Worm (Caenorhabditis elegans) whole organism, L2 larva: Measurements from ENCODE around the gene col-83.

Source experiments
- C34F6.9 ChIP-seq: fragments of 150-350 bp; optimal IDR thresholded peaks from 2 replicates; lab custom pipeline; 2014; ENCODE audit warnings: missing biosample characterization, missing genetic modification characterization
- F13H6.1 ChIP-seq: sonication (generic microtip); optimal IDR thresholded peaks from 2 replicates; lab custom pipeline; 2016; ENCODE audit warnings: missing genetic modification characterization, missing compliant biosample characterization
- Y55F3AM.14 ChIP-seq: fragments of 200-800 bp; sonication (Bioruptor generic); optimal IDR thresholded peaks from 2 replicates; lab custom pipeline; 2018; ENCODE audit warnings: mild to moderate bottlenecking, missing genetic modification characterization, missing compliant biosample characterization
- ZK546.5 ChIP-seq: sonication (generic microtip); optimal IDR thresholded peaks from 2 replicates; lab custom pipeline; 2017; ENCODE audit warnings: missing biosample characterization, missing genetic modification characterization
- alr-1 ChIP-seq: fragments of 150-350 bp; optimal IDR thresholded peaks from 2 replicates; lab custom pipeline; 2014; ENCODE audit warnings: missing biosample characterization, missing genetic modification characterization
- ama-1 ChIP-seq: fragments of 150-350 bp; optimal IDR thresholded peaks from 2 replicates; lab custom pipeline; 2018; ENCODE audit warnings: inconsistent platforms
- blmp-1 ChIP-seq: sonication (generic microtip); optimal IDR thresholded peaks from 2 replicates; lab custom pipeline; 2017; ENCODE audit warnings: missing genetic modification characterization, mild to moderate bottlenecking, missing compliant biosample characterization, antibody characterized with exemption, moderate library complexity; ENCODE audit not compliant: insufficient read depth
- ceh-16 ChIP-seq: fragments of 150-350 bp; optimal IDR thresholded peaks from 2 replicates; lab custom pipeline; 2014; ENCODE audit warnings: missing biosample characterization, missing genetic modification characterization
- crh-2 ChIP-seq: sonication (generic microtip); optimal IDR thresholded peaks from 2 replicates; lab custom pipeline; 2017; ENCODE audit warnings: missing biosample characterization, missing genetic modification characterization
- dmd-4 ChIP-seq: sonication (generic microtip); optimal IDR thresholded peaks from 2 replicates; lab custom pipeline; 2017; ENCODE audit warnings: missing biosample characterization, missing genetic modification characterization
- egl-27 ChIP-seq: sonication (generic microtip); optimal IDR thresholded peaks from 3 replicates; lab custom pipeline; 2017; ENCODE audit warnings: missing biosample characterization, missing genetic modification reagents, missing genetic modification characterization
- elt-1 ChIP-seq: fragments of 150-350 bp; optimal IDR thresholded peaks from 2 replicates; lab custom pipeline; 2014; ENCODE audit warnings: missing biosample characterization, missing genetic modification characterization
- elt-3 ChIP-seq: sonication (generic microtip); optimal IDR thresholded peaks from 2 replicates; lab custom pipeline; 2017; ENCODE audit warnings: missing biosample characterization, missing genetic modification characterization
- lin-13 ChIP-seq: fragments of 150-350 bp; optimal IDR thresholded peaks from 2 replicates; lab custom pipeline; 2014; ENCODE audit warnings: missing biosample characterization, missing genetic modification reagents, missing genetic modification characterization
- lin-39 ChIP-seq: fragments of 150-350 bp; optimal IDR thresholded peaks from 2 replicates; lab custom pipeline; 2014; ENCODE audit warnings: missing biosample characterization, missing genetic modification reagents, missing genetic modification characterization
- lsy-2 ChIP-seq, 2 experiments: fragments of 150-350 bp in 1 of 2; sonication (generic microtip) in 1 of 2; optimal IDR thresholded peaks; 2 replicates each; lab custom pipeline; 2014 to 2017; ENCODE audit warnings: missing biosample characterization in 2 of 2, missing genetic modification characterization in 2 of 2
- mbf-1 ChIP-seq: sonication (generic microtip); optimal IDR thresholded peaks from 2 replicates; lab custom pipeline; 2017; ENCODE audit warnings: missing biosample characterization, missing genetic modification characterization
- mdl-1 ChIP-seq, 2 experiments: fragments of 150-350 bp in 1 of 2; sonication (generic microtip) in 1 of 2; optimal IDR thresholded peaks; 2 replicates each; lab custom pipeline; 2017; ENCODE audit warnings: missing biosample characterization in 2 of 2, missing genetic modification characterization in 2 of 2
- nhr-10 ChIP-seq: sonication (generic microtip); optimal IDR thresholded peaks from 2 replicates; lab custom pipeline; 2017; ENCODE audit warnings: missing biosample characterization, missing genetic modification characterization
- nhr-11 ChIP-seq: fragments of 150-350 bp; optimal IDR thresholded peaks from 2 replicates; lab custom pipeline; 2014; ENCODE audit warnings: missing biosample characterization, missing genetic modification characterization
- nhr-12 ChIP-seq: fragments of 150-350 bp; optimal IDR thresholded peaks from 2 replicates; lab custom pipeline; 2014; ENCODE audit warnings: missing biosample characterization, missing genetic modification characterization
- nhr-23 ChIP-seq: fragments of 150-350 bp; optimal IDR thresholded peaks from 2 replicates; lab custom pipeline; 2014; ENCODE audit warnings: missing biosample characterization, missing genetic modification reagents, missing genetic modification characterization
- nhr-237 ChIP-seq: fragments of 150-350 bp; optimal IDR thresholded peaks from 2 replicates; lab custom pipeline; 2014; ENCODE audit warnings: missing biosample characterization, missing genetic modification characterization
- nhr-25 ChIP-seq: fragments of 150-350 bp; sonication (generic microtip); optimal IDR thresholded peaks from 3 replicates; lab custom pipeline; 2014; ENCODE audit warnings: missing biosample characterization, missing genetic modification characterization
- nhr-6 ChIP-seq: fragments of 150-350 bp; optimal IDR thresholded peaks from 2 replicates; lab custom pipeline; 2014; ENCODE audit warnings: missing biosample characterization, missing genetic modification characterization
- nhr-77 ChIP-seq: fragments of 150-350 bp; optimal IDR thresholded peaks from 2 replicates; lab custom pipeline; 2014; ENCODE audit warnings: missing biosample characterization, missing genetic modification characterization
- peb-1 ChIP-seq: fragments of 150-350 bp; optimal IDR thresholded peaks from 2 replicates; lab custom pipeline; 2014; ENCODE audit warnings: missing biosample characterization, missing genetic modification characterization
- sem-4 ChIP-seq: fragments of 150-350 bp; optimal IDR thresholded peaks from 2 replicates; lab custom pipeline; 2014; ENCODE audit warnings: missing biosample characterization, missing genetic modification reagents, missing genetic modification characterization
- skn-1 ChIP-seq: sonication (generic microtip); optimal IDR thresholded peaks from 2 replicates; lab custom pipeline; 2017; ENCODE audit warnings: missing biosample characterization, missing genetic modification characterization
- sma-3 ChIP-seq: sonication (generic microtip); optimal IDR thresholded peaks from 2 replicates; lab custom pipeline; 2016; ENCODE audit warnings: missing genetic modification reagents, missing genetic modification characterization, missing compliant biosample characterization
- sma-9 ChIP-seq, 2 experiments: fragments of 150-350 bp in 1 of 2; sonication (generic microtip) in 1 of 2; optimal IDR thresholded peaks; 2 replicates each; lab custom pipeline; 2014 to 2016; ENCODE audit warnings: missing genetic modification characterization in 2 of 2, mild to moderate bottlenecking in 1 of 2, missing biosample characterization in 1 of 2, missing compliant biosample characterization in 1 of 2, missing genetic modification reagents in 1 of 2, moderate library complexity in 1 of 2
- unc-39 ChIP-seq: fragments of 150-350 bp; optimal IDR thresholded peaks from 2 replicates; lab custom pipeline; 2014; ENCODE audit warnings: missing biosample characterization, missing genetic modification characterization
- unc-55 ChIP-seq: fragments of 150-350 bp; sonication (generic microtip); optimal IDR thresholded peaks from 3 replicates; lab custom pipeline; 2014; ENCODE audit warnings: missing biosample characterization, missing genetic modification reagents, missing genetic modification characterization
- unc-62 ChIP-seq: fragments of 150-350 bp; optimal IDR thresholded peaks from 2 replicates; lab custom pipeline; 2014; ENCODE audit warnings: missing biosample characterization, missing genetic modification reagents, missing genetic modification characterization
- zag-1 ChIP-seq: fragments of 150-350 bp; optimal IDR thresholded peaks from 2 replicates; lab custom pipeline; 2014; ENCODE audit warnings: missing biosample characterization, missing genetic modification characterization
- ztf-1 ChIP-seq: fragments of 200-800 bp; sonication (Bioruptor generic); conservative IDR thresholded peaks from 2 replicates; pipeline ENCODE4 v1.3.6; 2022; ENCODE audit warnings: missing genetic modification characterization, missing compliant biosample characterization
- ztf-11 ChIP-seq: sonication (generic microtip); optimal IDR thresholded peaks from 2 replicates; lab custom pipeline; 2017; ENCODE audit warnings: missing biosample characterization, missing genetic modification characterization
- ztf-4 ChIP-seq: fragments of 150-350 bp; optimal IDR thresholded peaks from 2 replicates; lab custom pipeline; 2014; ENCODE audit warnings: missing biosample characterization, missing genetic modification characterization

The col-83 gene

ce11 chrII:11016435-11016834, 29.3 kb downstream of the col-83 start:
- no peak for TF ChIP-seq sem-4 (tag; lab: Kevin White, UChicago)
- no peak for TF ChIP-seq elt-3 (tag; lab: Kevin White, UChicago)
- no peak for TF ChIP-seq dmd-4 (tag; lab: Kevin White, UChicago)
- TF ChIP-seq nhr-25 (tag; lab: Kevin White, UChicago): no peak
- TF ChIP-seq peb-1 (tag; lab: Kevin White, UChicago): no peak
- TF ChIP-seq ztf-1: no peak
- TF ChIP-seq nhr-77 (tag; lab: Kevin White, UChicago): no peak
- no peak for TF ChIP-seq elt-1 (tag; lab: Kevin White, UChicago)
- TF ChIP-seq egl-27 (tag; lab: Kevin White, UChicago): no peak
- TF ChIP-seq alr-1: no peak
- no peak for TF ChIP-seq crh-2 (tag; lab: Kevin White, UChicago)
- TF ChIP-seq nhr-12: no peak
- no peak for TF ChIP-seq unc-39 (tag; lab: Kevin White, UChicago)
- TF ChIP-seq blmp-1 (tag; lab: Kevin White, UChicago): no peak
- TF ChIP-seq ztf-4 (tag; lab: Kevin White, UChicago): no peak
- no peak for TF ChIP-seq sma-9 (GFP tag; optimal IDR thresholded peaks at IDR 0.05; lab: Kevin White, UChicago)
- no peak for TF ChIP-seq sma-9 (tag; optimal IDR thresholded peaks at IDR 0.05; lab: Kevin White, UChicago)

ce11 chrII:11015734-11016133, 30.0 kb downstream of the col-83 start:
- TF ChIP-seq nhr-23 (tag; lab: Kevin White, UChicago): no peak
- TF ChIP-seq ZK546.5: no peak
- no peak for TF ChIP-seq lin-39 (tag; lab: Kevin White, UChicago)
- TF ChIP-seq unc-55: no peak
- no peak for TF ChIP-seq nhr-10 (tag; lab: Kevin White, UChicago)
- no peak for TF ChIP-seq lin-13 (GFP tag; lab: Kevin White, UChicago)
- TF ChIP-seq nhr-237 (tag; lab: Kevin White, UChicago): no peak
- TF ChIP-seq Y55F3AM.14 (GFP tag; lab: Kevin White, UChicago): no peak
- no peak for TF ChIP-seq peb-1 (tag; lab: Kevin White, UChicago)
- TF ChIP-seq F13H6.1 (tag; lab: Kevin White, UChicago): no peak
- no peak for TF ChIP-seq egl-27 (tag; lab: Kevin White, UChicago)
- TF ChIP-seq ceh-16: no peak
- TF ChIP-seq zag-1 (tag; lab: Kevin White, UChicago): no peak
- TF ChIP-seq ztf-11: no peak
- no peak for TF ChIP-seq blmp-1 (tag; lab: Kevin White, UChicago)
- TF ChIP-seq nhr-11 (tag; lab: Kevin White, UChicago): no peak

ce11 chrII:11015210-11015609, 30.6 kb downstream of the col-83 start:
- TF ChIP-seq elt-1 (tag; lab: Kevin White, UChicago) (no peak), nhr-25 (tag; lab: Kevin White, UChicago) (peak; percentile 73), lin-39 (tag; lab: Kevin White, UChicago) (no peak), crh-2 (tag; lab: Kevin White, UChicago) (no peak), nhr-77 (tag; lab: Kevin White, UChicago) (no peak), C34F6.9 (tag; lab: Kevin White, UChicago) (no peak), ama-1 (lab: Kevin White, UChicago) (peak; percentile 51), nhr-12 (no peak), alr-1 (no peak), blmp-1 (tag; lab: Kevin White, UChicago) (no peak), peb-1 (tag; lab: Kevin White, UChicago) (no peak), nhr-6 (tag; lab: Kevin White, UChicago) (no peak), ztf-4 (tag; lab: Kevin White, UChicago) (no peak), nhr-10 (tag; lab: Kevin White, UChicago) (no peak), sma-9 (GFP tag; optimal IDR thresholded peaks at IDR 0.05; lab: Kevin White, UChicago) (no peak), sma-9 (tag; optimal IDR thresholded peaks at IDR 0.05; lab: Kevin White, UChicago) (no peak), mbf-1 (tag; lab: Kevin White, UChicago) (no peak), sem-4 (tag; lab: Kevin White, UChicago) (no peak), skn-1 (tag; lab: Kevin White, UChicago) (no peak)

ce11 chrII:11013667-11014066, 32.1 kb downstream of the col-83 start, which contains the start of gene col-81:
Gene col-81, minus strand, starts transcription at chrII:11013767.
- TF ChIP-seq lsy-2 (tag; optimal IDR thresholded peaks at IDR 0.05; lab: Kevin White, UChicago): no peak
- no peak for TF ChIP-seq sma-3
- no peak for TF ChIP-seq unc-62
- no peak for TF ChIP-seq ceh-16
- TF ChIP-seq mdl-1 (tag; optimal IDR thresholded peaks at IDR 0.05; lab: Kevin White, UChicago): no peak
- TF ChIP-seq, all 48 proteins: peak for 0
